Worm (Caenorhabditis elegans): Measurements from ENCODE around the gene clec-33.

ce11 chrV:16910864-16911263 is 41.2 kb upstream of the clec-33 start:
- TF ChIP-seq fkh-8 (tag; optimal IDR thresholded peaks at IDR 0.05) (peak; percentile 3), vab-15 (tag; optimal IDR thresholded peaks at IDR 0.05) (no peak), nhr-237 (tag; optimal IDR thresholded peaks at IDR 0.05) (no peak), pag-3 (tag; optimal IDR thresholded peaks at IDR 0.05; ENCODE audit: borderline replicate concordance, insufficient read depth) (no peak), unc-62 (GFP tag; optimal IDR thresholded peaks at IDR 0.05) (no peak), elt-2 (tag; optimal IDR thresholded peaks at IDR 0.05) (peak; percentile 56), ama-1 (optimal IDR thresholded peaks at IDR 0.05) (no peak), ztf-11 (tag; optimal IDR thresholded peaks at IDR 0.05) (no peak), fos-1 (tag; optimal IDR thresholded peaks at IDR 0.05) (no peak), dsc-1 (tag; optimal IDR thresholded peaks at IDR 0.05) (no peak), snpc-4 (tag; optimal IDR thresholded peaks at IDR 0.05) (no peak)
